Fruit fly (Drosophila melanogaster): ENCODE results near the gene eIF5B.

Gene eIF5B

dm6 chr3L:3382489-3382879 is 78.3 kb downstream of the eIF5B start (continued):
- TF ChIP-seq zen (tag; optimal IDR thresholded peaks at IDR 0.05): peak; percentile 92
- peak; percentile 75 for TF ChIP-seq Drgx (GFP tag; IDR thresholded peaks at IDR 0.05)
- no peak for TF ChIP-seq Tbp (GFP tag; optimal IDR thresholded peaks at IDR 0.05)
- TF ChIP-seq Trl (optimal IDR thresholded peaks at IDR 0.05): no peak
- TF ChIP-seq Trl (GFP tag; optimal IDR thresholded peaks at IDR 0.05): peak; percentile 75
- no peak for TF ChIP-seq fru (optimal IDR thresholded peaks at IDR 0.05)
- TF ChIP-seq HHEX (GFP tag; optimal IDR thresholded peaks at IDR 0.05): peak; percentile 81
- TF ChIP-seq CG30431 (GFP tag; optimal IDR thresholded peaks at IDR 0.05): peak; percentile 61
- peak; percentile 77 for TF ChIP-seq CG18619 (GFP tag; optimal IDR thresholded peaks at IDR 0.05)
- TF ChIP-seq lab (GFP tag; optimal IDR thresholded peaks at IDR 0.05): peak; percentile 92
- peak; percentile 81 for TF ChIP-seq CG12744 (GFP tag; optimal IDR thresholded peaks at IDR 0.05)
- peak; percentile 86 for TF ChIP-seq CG14710 (tag; optimal IDR thresholded peaks at IDR 0.05)
- no peak for TF ChIP-seq CG6791 (GFP tag; IDR thresholded peaks at IDR 0.05; ENCODE audit: partially characterized antibody)
- peak; percentile 97 for TF ChIP-seq sens (GFP tag)
- peak; percentile 74 for TF ChIP-seq cwo (GFP tag; optimal IDR thresholded peaks at IDR 0.05)
- peak; percentile 70 for TF ChIP-seq CG12071 (GFP tag; optimal IDR thresholded peaks at IDR 0.05)
- TF ChIP-seq eyg (GFP tag; optimal IDR thresholded peaks at IDR 0.05): peak; percentile 65
- peak; percentile 76 for TF ChIP-seq Mad (GFP tag; optimal IDR thresholded peaks at IDR 0.05)
- TF ChIP-seq Nf-YB (GFP tag; optimal IDR thresholded peaks at IDR 0.05): peak; percentile 69
- TF ChIP-seq Gsc (GFP tag; IDR thresholded peaks at IDR 0.05): peak; percentile 44; the same call in 1 of the 2 replicates
- peak; percentile 17 for TF ChIP-seq CG3163 (GFP tag; optimal IDR thresholded peaks at IDR 0.05)
- TF ChIP-seq ap (GFP tag; IDR thresholded peaks at IDR 0.05): peak; percentile 57; the same call in 1 of the 2 replicates
- TF ChIP-seq CG7963 (GFP tag; IDR thresholded peaks at IDR 0.05; ENCODE audit: partially characterized antibody): no peak
- no peak for TF ChIP-seq jigr1 (GFP tag; IDR thresholded peaks at IDR 0.05)
- peak; percentile 33 for TF ChIP-seq YL-1 (GFP tag; optimal IDR thresholded peaks at IDR 0.05)
- TF ChIP-seq zfh1 (GFP tag; IDR thresholded peaks at IDR 0.05): peak; percentile 91
- no peak for TF ChIP-seq Doc2 (GFP tag; IDR thresholded peaks at IDR 0.05)
- peak; percentile 87 for TF ChIP-seq CG17328 (GFP tag; IDR thresholded peaks at IDR 0.05)
- peak; percentile 85 for TF ChIP-seq bcd (GFP tag; optimal IDR thresholded peaks at IDR 0.05)
- no peak for TF ChIP-seq tll (GFP tag; optimal IDR thresholded peaks at IDR 0.05)
- no peak for TF ChIP-seq Dfd (GFP tag; optimal IDR thresholded peaks at IDR 0.05)
- TF ChIP-seq wdn (GFP tag; IDR thresholded peaks at IDR 0.05): peak; percentile 85
- TF ChIP-seq CG14014 (GFP tag; IDR thresholded peaks at IDR 0.05): peak; percentile 83
- peak; percentile 86 for TF ChIP-seq H15 (GFP tag; IDR thresholded peaks at IDR 0.05)
- TF ChIP-seq CG13424 (tag; optimal IDR thresholded peaks at IDR 0.05): peak; percentile 86
- peak; percentile 71 for TF ChIP-seq twi (tag; optimal IDR thresholded peaks at IDR 0.05)
- peak; percentile 68; the same call in 2 of the 3 replicates for TF ChIP-seq Mrtf (GFP tag; IDR thresholded peaks at IDR 0.05)
- TF ChIP-seq zf30C (GFP tag; optimal IDR thresholded peaks at IDR 0.05): peak; percentile 79
- TF ChIP-seq CG7745 (tag; optimal IDR thresholded peaks at IDR 0.05): peak; percentile 41
- TF ChIP-seq HLH54F (GFP tag; optimal IDR thresholded peaks at IDR 0.05): peak; percentile 77
- peak; percentile 81 for TF ChIP-seq Nf-YA (GFP tag; IDR thresholded peaks at IDR 0.05)
- TF ChIP-seq Awh (GFP tag; IDR thresholded peaks at IDR 0.05): peak; percentile 70; the same call in 1 of the 2 replicates
- peak; percentile 16 for TF ChIP-seq CG34376 (GFP tag; optimal IDR thresholded peaks at IDR 0.05)
- TF ChIP-seq CG8388 (GFP tag; optimal IDR thresholded peaks at IDR 0.05): peak; percentile 89
- TF ChIP-seq hbn (GFP tag; IDR thresholded peaks at IDR 0.05; ENCODE audit: partially characterized antibody): no peak
- peak; percentile 89 for TF ChIP-seq Oli (tag; optimal IDR thresholded peaks at IDR 0.05)
- peak; percentile 92 for TF ChIP-seq dmrt11E (tag; optimal IDR thresholded peaks at IDR 0.05)
- peak; percentile 73 for TF ChIP-seq CG15011 (GFP tag; optimal IDR thresholded peaks at IDR 0.05)
- peak; percentile 68 for TF ChIP-seq peb (GFP tag; IDR thresholded peaks at IDR 0.05)
- peak; percentile 84 for TF ChIP-seq D19A (tag; optimal IDR thresholded peaks at IDR 0.05)
- TF ChIP-seq Scr (GFP tag; IDR thresholded peaks at IDR 0.05; ENCODE audit: partially characterized antibody): no peak
